Worm (Caenorhabditis elegans) whole organism, L1 larva: ENCODE results near the gene ints-9.

ENCODE experiments used
- Y116A8C.19 ChIP-seq: sonication (generic microtip); optimal IDR thresholded peaks from 2 replicates; lab custom pipeline; 2016; ENCODE audit warnings: missing compliant biosample characterization, missing genetic modification characterization, borderline replicate concordance
- fkh-10 ChIP-seq: sonication (generic microtip); optimal IDR thresholded peaks from 2 replicates; lab custom pipeline; 2017; ENCODE audit warnings: missing biosample characterization, missing genetic modification reagents, missing genetic modification characterization
- nhr-12 ChIP-seq: sonication (generic microtip); optimal IDR thresholded peaks from 2 replicates; lab custom pipeline; 2017; ENCODE audit warnings: missing biosample characterization, missing genetic modification characterization
- nhr-77 ChIP-seq: fragments of 150-350 bp; optimal IDR thresholded peaks from 2 replicates; lab custom pipeline; 2014; ENCODE audit warnings: missing biosample characterization, missing genetic modification characterization
- pag-3 ChIP-seq: sonication (generic microtip); optimal IDR thresholded peaks from 2 replicates; lab custom pipeline; 2017; ENCODE audit warnings: missing genetic modification characterization, mild to moderate bottlenecking, missing compliant biosample characterization, antibody characterized with exemption, borderline replicate concordance; ENCODE audit not compliant: insufficient read depth

DNA sequence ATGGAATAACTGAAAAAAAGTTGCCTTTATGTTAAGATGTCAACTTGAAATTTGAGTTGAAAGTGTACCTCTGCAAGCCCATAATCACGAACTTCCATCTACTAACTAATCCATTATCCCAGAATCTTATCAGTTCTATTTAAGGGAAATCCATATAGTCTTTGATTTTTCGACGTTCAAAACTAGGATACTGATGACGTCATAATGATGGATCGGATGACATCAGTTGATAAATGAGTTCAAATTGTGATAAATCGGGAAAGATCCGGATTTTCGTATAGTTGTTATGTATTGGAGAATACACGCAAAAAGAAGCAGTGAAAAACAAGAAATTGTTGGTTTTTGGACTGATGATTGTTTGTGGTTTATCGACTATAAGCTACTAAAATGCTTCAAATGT, 31.9 kb upstream of the ints-9 start:
- TF ChIP-seq Y116A8C.19 (tag; lab: Kevin White, UChicago) (no peak), nhr-12 (tag; lab: Kevin White, UChicago) (no peak), nhr-77 (tag; lab: Kevin White, UChicago) (no peak), fkh-10 (no peak), pag-3 (tag; lab: Kevin White, UChicago) (no peak)
